Fruit fly (Drosophila melanogaster): ENCODE measurements around the gene CG17919.

The CG17919 gene

dm6 chr3R:6368100-6368499, 24.3 kb downstream of the CG17919 start, which contains the start of gene CG42724 (continued):
- TF ChIP-seq CG30403 (GFP tag; optimal IDR thresholded peaks at IDR 0.05): peak; percentile 71
- TF ChIP-seq sc (optimal IDR thresholded peaks at IDR 0.05): no peak
- no peak for TF ChIP-seq sc (GFP tag; optimal IDR thresholded peaks at IDR 0.05)
- no peak for TF ChIP-seq nom (GFP tag; optimal IDR thresholded peaks at IDR 0.05)
- peak; percentile 65 for TF ChIP-seq Mad (GFP tag; optimal IDR thresholded peaks at IDR 0.05)
- TF ChIP-seq CG17829 (tag; optimal IDR thresholded peaks at IDR 0.05): no peak
- no peak for TF ChIP-seq HLHmδ (GFP tag; optimal IDR thresholded peaks at IDR 0.05)
- TF ChIP-seq aop (GFP tag; IDR thresholded peaks at IDR 0.05): no peak
- TF ChIP-seq gem (tag; optimal IDR thresholded peaks at IDR 0.05): no peak
- peak; percentile 66 for TF ChIP-seq Myb (GFP tag; optimal IDR thresholded peaks at IDR 0.05)
- TF ChIP-seq CG11085 (GFP tag; IDR thresholded peaks at IDR 0.05): no peak
- TF ChIP-seq CG7786 (GFP tag; optimal IDR thresholded peaks at IDR 0.05): peak; percentile 71
- TF ChIP-seq chn (GFP tag; optimal IDR thresholded peaks at IDR 0.05): peak; percentile 80
- peak; percentile 80 for TF ChIP-seq Rfx (GFP tag; IDR thresholded peaks at IDR 0.05)
- TF ChIP-seq CG7556 (GFP tag; optimal IDR thresholded peaks at IDR 0.05): no peak
- TF ChIP-seq Dip2 (GFP tag; IDR thresholded peaks at IDR 0.05): no peak
- TF ChIP-seq CG3281 (GFP tag; optimal IDR thresholded peaks at IDR 0.05): no peak
- peak; percentile 67 for TF ChIP-seq CG13424 (tag; optimal IDR thresholded peaks at IDR 0.05)
- no peak for TF ChIP-seq CG14014 (GFP tag; IDR thresholded peaks at IDR 0.05)
- TF ChIP-seq crol (GFP tag; IDR thresholded peaks at IDR 0.05): no peak
- peak; percentile 51; the same call in 2 of the 3 replicates for TF ChIP-seq knrl (GFP tag; IDR thresholded peaks at IDR 0.05; ENCODE audit: partially characterized antibody)
- TF ChIP-seq tll (GFP tag; optimal IDR thresholded peaks at IDR 0.05): no peak
- TF ChIP-seq CG10366 (GFP tag; IDR thresholded peaks at IDR 0.05): peak; percentile 29; the same call in 1 of the 2 replicates
- TF ChIP-seq exex (tag; optimal IDR thresholded peaks at IDR 0.05): no peak
- TF ChIP-seq CG18476 (GFP tag; optimal IDR thresholded peaks at IDR 0.05): no peak
- peak; percentile 42 for TF ChIP-seq CG18011 (GFP tag; optimal IDR thresholded peaks at IDR 0.05)
- TF ChIP-seq sima (GFP tag; optimal IDR thresholded peaks at IDR 0.05): no peak

- TF ChIP-seq CG12104 (GFP tag; optimal IDR thresholded peaks at IDR 0.05) (peak; percentile 42), en (GFP tag; optimal IDR thresholded peaks at IDR 0.05) (no peak), CG31388 (GFP tag; optimal IDR thresholded peaks at IDR 0.05) (no peak), sqz (GFP tag; optimal IDR thresholded peaks at IDR 0.05) (no peak), Dref (GFP tag; IDR thresholded peaks at IDR 0.05) (peak; percentile 91), CG10431 (GFP tag; optimal IDR thresholded peaks at IDR 0.05) (peak; percentile 46), Myb (GFP tag; optimal IDR thresholded peaks at IDR 0.05) (no peak), pnt (GFP tag; optimal IDR thresholded peaks at IDR 0.05) (no peak), CG17328 (GFP tag; IDR thresholded peaks at IDR 0.05) (peak; percentile 43; the same call in 1 of the 2 replicates), CG32532 (GFP tag; IDR thresholded peaks at IDR 0.05) (peak; percentile 36), Lhr (GFP tag; optimal IDR thresholded peaks at IDR 0.05) (no peak), MESR4 (GFP tag; optimal IDR thresholded peaks at IDR 0.05) (peak; percentile 60), ewg (GFP tag; optimal IDR thresholded peaks at IDR 0.05) (no peak), CG8290 (GFP tag; optimal IDR thresholded peaks at IDR 0.05) (peak; percentile 38), CG8290 (tag; optimal IDR thresholded peaks at IDR 0.05) (peak in 1 of 2 experiments; percentile 71), bowl (GFP tag; IDR thresholded peaks at IDR 0.05) (no peak), CG7357 (GFP tag; IDR thresholded peaks at IDR 0.05) (0 out of 3 replicates have a peak, but pooled peaks have one; percentile 6), MTF-1 (GFP tag; optimal IDR thresholded peaks at IDR 0.05; ENCODE audit: borderline replicate concordance) (no peak), Six4 (GFP tag; optimal IDR thresholded peaks at IDR 0.05) (peak; percentile 7), zfh1 (GFP tag; IDR thresholded peaks at IDR 0.05) (0 out of 3 replicates have a peak, but pooled peaks have one; percentile 33), CG2875 (GFP tag; optimal IDR thresholded peaks at IDR 0.05) (peak; percentile 1), ato (GFP tag; IDR thresholded peaks at IDR 0.05; ENCODE audit: partially characterized antibody) (peak; percentile 66; the same call in 1 of the 2 replicates), knrl (GFP tag; IDR thresholded peaks at IDR 0.05; ENCODE audit: partially characterized antibody) (peak; percentile 72), CG3281 (GFP tag; optimal IDR thresholded peaks at IDR 0.05) (peak; percentile 33), crp (GFP tag; optimal IDR thresholded peaks at IDR 0.05) (no peak), sr (GFP tag; IDR thresholded peaks at IDR 0.05) (no peak)
These were observed 24.9 kb downstream of the CG17919 start, which contains the start of gene CG10286 for dm6 chr3R:6368550-6369238. TSS of gene CG10286 (plus strand) at chr3R:6368965.

Measured in whole organism, embryonic.